Fruit fly (Drosophila melanogaster) whole organism, pupa: ENCODE measurements around the gene CG13051.

Experiments used
- CG10348 ChIP-seq: fragments of 200-800 bp; sonication (Bioruptor generic); IDR thresholded peaks from 2 replicates; pipeline ENCODE4 v1.3.6; 2022; ENCODE audit warnings: missing biosample characterization, missing genetic modification characterization
- CG12605 ChIP-seq: fragments of 200-800 bp; sonication (Bioruptor generic); IDR thresholded peaks from 2 replicates; pipeline ENCODE4 v1.3.6; 2022; ENCODE audit warnings: missing biosample characterization, missing genetic modification characterization
- CG13204 ChIP-seq: fragments of 200-800 bp; sonication (Bioruptor generic); optimal IDR thresholded peaks from 2 replicates; lab custom pipeline; 2018; ENCODE audit warnings: missing biosample characterization, mild to moderate bottlenecking, missing genetic modification characterization, moderate library complexity
- CG14655 ChIP-seq: fragments of 200-800 bp; sonication (Bioruptor generic); optimal IDR thresholded peaks from 3 replicates; lab custom pipeline; 2017; ENCODE audit warnings: mild to moderate bottlenecking, missing biosample characterization, missing genetic modification reagents, missing genetic modification characterization
- CG15710 ChIP-seq: fragments of 200-800 bp; sonication (Bioruptor generic); optimal IDR thresholded peaks from 2 replicates; lab custom pipeline; 2018; ENCODE audit warnings: missing biosample characterization, mild to moderate bottlenecking, missing genetic modification characterization, moderate library complexity
- CG17806 ChIP-seq: fragments of 200-800 bp; sonication (Bioruptor generic); optimal IDR thresholded peaks from 2 replicates; lab custom pipeline; 2018; ENCODE audit warnings: missing biosample characterization, mild to moderate bottlenecking, missing genetic modification characterization, moderate library complexity
- CG32121 ChIP-seq: fragments of 200-800 bp; sonication (Bioruptor generic); IDR thresholded peaks from 2 replicates; pipeline ENCODE4 v1.3.6; 2022; ENCODE audit warnings: missing biosample characterization, missing genetic modification characterization
- CG34367 ChIP-seq: fragments of 200-800 bp; sonication (Bioruptor generic); optimal IDR thresholded peaks from 2 replicates; lab custom pipeline; 2018; ENCODE audit warnings: missing biosample characterization, mild to moderate bottlenecking, missing genetic modification characterization
- CG4496 ChIP-seq: fragments of 200-800 bp; sonication (Bioruptor generic); IDR thresholded peaks from 3 replicates; pipeline ENCODE4 v1.3.6; 2022; ENCODE audit warnings: missing biosample characterization, missing genetic modification characterization
- CG8159 ChIP-seq: fragments of 200-800 bp; sonication (Bioruptor generic); optimal IDR thresholded peaks from 3 replicates; lab custom pipeline; 2018; ENCODE audit warnings: missing biosample characterization, mild to moderate bottlenecking, missing genetic modification characterization, moderate library complexity
- CG8301 ChIP-seq: fragments of 200-800 bp; sonication (Bioruptor generic); optimal IDR thresholded peaks from 2 replicates; lab custom pipeline; 2018; ENCODE audit warnings: missing biosample characterization, mild to moderate bottlenecking, missing genetic modification characterization
- CG9948 ChIP-seq: fragments of 200-800 bp; sonication (Bioruptor generic); optimal IDR thresholded peaks from 2 replicates; lab custom pipeline; 2018; ENCODE audit warnings: missing biosample characterization, mild to moderate bottlenecking, missing genetic modification characterization, moderate library complexity
- D1 ChIP-seq: fragments of 200-800 bp; sonication (Bioruptor generic); optimal IDR thresholded peaks from 2 replicates; lab custom pipeline; 2018; ENCODE audit warnings: missing biosample characterization, mild to moderate bottlenecking, missing genetic modification characterization, moderate library complexity
- EcR ChIP-seq: fragments of 200-800 bp; sonication (Bioruptor generic); optimal IDR thresholded peaks from 3 replicates; lab custom pipeline; 2019; ENCODE audit warnings: missing biosample characterization, missing genetic modification characterization, mild to moderate bottlenecking, moderate library complexity, missing genetic modification reagents
- Ets98B ChIP-seq: fragments of 200-800 bp; sonication (Bioruptor generic); IDR thresholded peaks from 2 replicates; pipeline ENCODE4 v1.3.6; 2022; ENCODE audit warnings: missing biosample characterization, missing genetic modification characterization
- Pif1A ChIP-seq: fragments of 200-800 bp; sonication (Bioruptor generic); optimal IDR thresholded peaks from 3 replicates; lab custom pipeline; 2016; ENCODE audit warnings: missing biosample characterization, missing genetic modification characterization
- Pif1B ChIP-seq: fragments of 200-800 bp; sonication (Bioruptor generic); optimal IDR thresholded peaks from 3 replicates; lab custom pipeline; 2016; ENCODE audit warnings: missing biosample characterization, missing genetic modification characterization
- Snoo ChIP-seq: fragments of 200-800 bp; sonication (Bioruptor generic); optimal IDR thresholded peaks from 3 replicates; lab custom pipeline; 2017; ENCODE audit warnings: missing biosample characterization, mild to moderate bottlenecking, missing genetic modification characterization, inconsistent platforms
- fd96Ca ChIP-seq: fragments of 200-800 bp; sonication (Bioruptor generic); IDR thresholded peaks from 3 replicates; pipeline ENCODE4 v1.3.6; 2022; ENCODE audit warnings: missing biosample characterization, missing genetic modification characterization
- gl ChIP-seq: fragments of 200-800 bp; sonication (Bioruptor generic); optimal IDR thresholded peaks from 2 replicates; lab custom pipeline; 2018; ENCODE audit warnings: missing biosample characterization, mild to moderate bottlenecking, missing genetic modification characterization
- rn ChIP-seq: fragments of 200-800 bp; sonication (Bioruptor generic); IDR thresholded peaks from 2 replicates; pipeline ENCODE4 v1.3.6; 2022; ENCODE audit warnings: missing biosample characterization, missing genetic modification characterization

CG13051 gene

dm6 chr3L:16261505-16261904, 3.4 kb downstream of the CG13051 start, which contains the start of gene CG34247:
Gene CG34247, minus strand, starts transcription at chr3L:16261605.
- TF ChIP-seq Ets98B (GFP tag; lab: Robert Waterston, UW), result no peak
- TF ChIP-seq EcR (GFP tag; lab: Kevin White, UChicago), result peak; percentile 15
- no peak for TF ChIP-seq fd96Ca (GFP tag; lab: Robert Waterston, UW)
- no peak for TF ChIP-seq CG34367 (tag; lab: Kevin White, UChicago)
- TF ChIP-seq CG8159 (tag; lab: Kevin White, UChicago), result no peak
- TF ChIP-seq rn (GFP tag; lab: Robert Waterston, UW), result no peak
- no peak for TF ChIP-seq CG17806 (tag; lab: Kevin White, UChicago)
- TF ChIP-seq CG14655 (GFP tag; lab: Kevin White, UChicago), result no peak

dm6 chr3L:16259552-16259951, 5.3 kb downstream of the CG13051 start, which contains the start of gene CG13053:
Gene CG13053, minus strand, starts transcription at chr3L:16259722.
- TF ChIP-seq CG8301, result no peak
- TF ChIP-seq Ets98B (GFP tag; lab: Robert Waterston, UW), result no peak
- TF ChIP-seq rn (GFP tag; lab: Robert Waterston, UW), result no peak
- no peak for TF ChIP-seq CG4496 (GFP tag; lab: Robert Waterston, UW)
- TF ChIP-seq CG14655 (GFP tag; lab: Kevin White, UChicago), result peak; percentile 57
- peak; percentile 27 for TF ChIP-seq Pif1A (GFP tag; lab: Kevin White, UChicago)
- TF ChIP-seq CG8159 (tag; lab: Kevin White, UChicago), result peak; percentile 82
- peak; percentile 31 for TF ChIP-seq CG13204 (GFP tag; lab: Kevin White, UChicago)
- peak; percentile 5 for TF ChIP-seq D1
- peak; percentile 50 for TF ChIP-seq Pif1B (GFP tag; lab: Kevin White, UChicago)
- no peak for TF ChIP-seq Snoo (tag; lab: Kevin White, UChicago)
- peak; percentile 84 for TF ChIP-seq CG17806 (tag; lab: Kevin White, UChicago)
- no peak for TF ChIP-seq fd96Ca (GFP tag; lab: Robert Waterston, UW)
- peak; percentile 79 for TF ChIP-seq CG9948
- TF ChIP-seq CG32121, result no peak
- no peak for TF ChIP-seq CG12605
- peak; percentile 70 for TF ChIP-seq CG34367 (tag; lab: Kevin White, UChicago)
- TF ChIP-seq CG10348 (GFP tag; lab: Robert Waterston, UW), result no peak
- peak; percentile 41 for TF ChIP-seq gl (tag; lab: Kevin White, UChicago)
- TF ChIP-seq CG15710 (tag; lab: Kevin White, UChicago), result peak; percentile 76
- peak; percentile 82 for TF ChIP-seq EcR (GFP tag; lab: Kevin White, UChicago)

DNA sequence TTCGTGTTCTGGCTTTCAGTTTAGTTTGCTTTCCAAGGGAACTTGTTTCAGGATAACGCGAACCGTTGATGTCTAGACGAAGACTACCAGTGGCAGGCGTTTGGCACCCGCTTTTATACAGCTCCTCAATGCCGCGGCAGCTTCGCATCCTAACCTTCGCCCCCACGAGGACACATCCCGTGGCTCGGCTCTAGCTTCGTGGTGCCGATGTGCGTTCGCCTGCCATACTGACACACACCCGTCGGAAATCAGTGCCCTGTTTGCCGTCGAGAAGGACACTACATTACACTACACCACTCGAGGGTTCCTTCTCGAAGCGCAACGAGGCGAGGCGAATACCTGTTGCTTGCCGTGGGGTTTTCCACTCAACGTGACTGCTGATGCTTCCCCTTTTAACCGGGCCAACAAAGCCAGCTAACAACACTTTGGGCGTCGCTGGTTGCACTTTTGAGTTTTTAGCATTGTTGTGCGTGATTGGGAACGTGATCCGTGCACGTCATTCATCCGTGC, 7.7 kb downstream of the CG13051 start, which contains the start of gene CG13054:
Gene CG13054, minus strand, starts transcription at position 74 of the 510 bp plus-strand sequence.
- TF ChIP-seq CG8301 (no peak), CG4496 (GFP tag; lab: Robert Waterston, UW) (0 out of 3 replicates have a peak, but pooled peaks have one; percentile 48), CG9948 (no peak), fd96Ca (GFP tag; lab: Robert Waterston, UW) (no peak), CG17806 (tag; lab: Kevin White, UChicago) (no peak), Ets98B (GFP tag; lab: Robert Waterston, UW) (no peak), rn (GFP tag; lab: Robert Waterston, UW) (no peak), Pif1A (GFP tag; lab: Kevin White, UChicago) (no peak), CG14655 (GFP tag; lab: Kevin White, UChicago) (no peak), EcR (GFP tag; lab: Kevin White, UChicago) (no peak), CG12605 (peak; percentile 65; the same call in 1 of the 2 replicates), D1 (no peak), Pif1B (GFP tag; lab: Kevin White, UChicago) (no peak), gl (tag; lab: Kevin White, UChicago) (no peak), CG32121 (no peak), CG34367 (tag; lab: Kevin White, UChicago) (no peak), CG15710 (tag; lab: Kevin White, UChicago) (no peak)

dm6 chr3L:16252255-16252654, 12.6 kb downstream of the CG13051 start, which contains the start of gene CG13055:
Gene CG13055, minus strand, starts transcription at chr3L:16252355.
- TF ChIP-seq CG34367 (tag; lab: Kevin White, UChicago) (no peak), EcR (GFP tag; lab: Kevin White, UChicago) (no peak), CG14655 (GFP tag; lab: Kevin White, UChicago) (no peak), rn (GFP tag; lab: Robert Waterston, UW) (no peak), gl (tag; lab: Kevin White, UChicago) (no peak), Pif1B (GFP tag; lab: Kevin White, UChicago) (no peak), Pif1A (GFP tag; lab: Kevin White, UChicago) (no peak), CG9948 (no peak), CG17806 (tag; lab: Kevin White, UChicago) (no peak), CG8159 (tag; lab: Kevin White, UChicago) (no peak), CG32121 (no peak), D1 (no peak), CG10348 (GFP tag; lab: Robert Waterston, UW) (no peak), Snoo (tag; lab: Kevin White, UChicago) (no peak), Ets98B (GFP tag; lab: Robert Waterston, UW) (no peak), fd96Ca (GFP tag; lab: Robert Waterston, UW) (no peak)

DNA sequence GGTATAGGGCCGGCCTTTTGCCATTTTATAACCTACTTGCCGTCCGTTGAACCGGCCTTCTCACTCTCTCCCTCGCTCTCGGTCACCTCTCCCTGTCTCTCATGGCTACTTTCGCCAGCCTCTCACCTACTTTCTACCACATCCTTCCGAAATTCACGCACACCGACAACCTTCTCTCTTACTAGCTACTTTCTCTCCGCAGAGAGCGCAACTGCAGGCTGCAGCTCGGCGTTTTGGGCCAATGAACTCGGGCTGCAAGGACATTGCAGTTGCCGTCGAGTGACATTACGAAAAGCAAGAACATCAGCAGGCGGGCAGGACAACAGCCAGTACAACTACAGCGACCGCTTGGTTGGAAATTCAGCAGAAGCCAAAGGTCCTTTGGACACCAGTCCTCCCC, 23.6 kb downstream of the CG13051 start:
- TF ChIP-seq Pif1A (GFP tag; lab: Kevin White, UChicago), result no peak
- TF ChIP-seq EcR (GFP tag; lab: Kevin White, UChicago), result peak; percentile 79
- TF ChIP-seq, all 21 proteins: peak for 1
